Worm (Caenorhabditis elegans) whole organism, young adult: ENCODE results near the gene Y50E8A.22.
A peak's percentile ranks its signal among the peaks of the same experiment; 100 is the strongest.

Experiments used
- B0019.2 ChIP-seq: fragments of 200-800 bp; sonication (Bioruptor generic); conservative IDR thresholded peaks from 2 replicates; pipeline ENCODE4 v1.3.6; 2022; ENCODE audit warnings: missing genetic modification reagents, missing genetic modification characterization, missing compliant biosample characterization
- B0035.1 ChIP-seq: sonication (generic microtip); optimal IDR thresholded peaks from 2 replicates; lab custom pipeline; 2016; ENCODE audit warnings: missing genetic modification characterization, mild to moderate bottlenecking, missing compliant biosample characterization, missing genotype, missing genetic modification reagents
- F22D6.2 ChIP-seq: sonication (generic microtip); optimal IDR thresholded peaks from 2 replicates; lab custom pipeline; 2016; ENCODE audit warnings: mild to moderate bottlenecking, missing genetic modification characterization, missing compliant biosample characterization
- F33H1.4 ChIP-seq: fragments of 200-800 bp; sonication (Bioruptor generic); IDR thresholded peaks from 2 replicates; pipeline ENCODE4 v1.3.6; 2022; ENCODE audit warnings: missing genetic modification reagents, missing genetic modification characterization, missing compliant biosample characterization
- F37B4.10 ChIP-seq: fragments of 200-800 bp; sonication (Bioruptor generic); IDR thresholded peaks from 2 replicates; pipeline ENCODE4 v1.3.6; 2022; ENCODE audit warnings: missing genetic modification characterization, missing compliant biosample characterization
- F55B11.4 ChIP-seq: sonication (generic microtip); optimal IDR thresholded peaks from 2 replicates; lab custom pipeline; 2016; ENCODE audit warnings: missing compliant biosample characterization, missing genetic modification characterization, borderline replicate concordance; ENCODE audit not compliant: insufficient read depth
- K12H6.12 ChIP-seq: fragments of 200-800 bp; sonication (Bioruptor generic); optimal IDR thresholded peaks from 2 replicates; lab custom pipeline; 2018; ENCODE audit warnings: mild to moderate bottlenecking, missing genetic modification characterization, missing compliant biosample characterization
- T07F8.4 ChIP-seq: sonication (generic microtip); optimal IDR thresholded peaks from 2 replicates; lab custom pipeline; 2016; ENCODE audit warnings: mild to moderate bottlenecking, missing genetic modification characterization, moderate library complexity, missing compliant biosample characterization
- T26A5.8 ChIP-seq: sonication (generic microtip); optimal IDR thresholded peaks from 2 replicates; lab custom pipeline; 2016; ENCODE audit warnings: missing genetic modification characterization, missing compliant biosample characterization
- ZK185.1 ChIP-seq: sonication (generic microtip); optimal IDR thresholded peaks from 2 replicates; lab custom pipeline; 2016; ENCODE audit warnings: mild to moderate bottlenecking, missing genetic modification characterization, missing compliant biosample characterization; ENCODE audit not compliant: poor library complexity, severe bottlenecking
- ama-1 ChIP-seq, 3 experiments: fragments of 150-350 bp in 1 of 3; sonication (generic microtip) in 2 of 3; optimal IDR thresholded peaks; 2 replicates each; lab custom pipeline; 2014 to 2018; ENCODE audit warnings: missing biosample characterization in 2 of 3, missing genetic modification characterization in 2 of 3, missing genetic modification reagents in 2 of 3
- atf-7 ChIP-seq: sonication (generic microtip); optimal IDR thresholded peaks from 2 replicates; lab custom pipeline; 2017; ENCODE audit warnings: mild to moderate bottlenecking, missing genetic modification characterization, missing compliant biosample characterization
- attf-3 ChIP-seq: fragments of 200-800 bp; sonication (Bioruptor generic); conservative IDR thresholded peaks from 2 replicates; pipeline ENCODE4 v1.3.6; 2022; ENCODE audit warnings: missing genetic modification reagents, missing genetic modification characterization, missing compliant biosample characterization
- bed-2 ChIP-seq: fragments of 200-800 bp; sonication (Bioruptor generic); IDR thresholded peaks from 2 replicates; pipeline ENCODE4 v1.3.6; 2022; ENCODE audit warnings: missing genetic modification reagents, missing genetic modification characterization, missing compliant biosample characterization
- cebp-2 ChIP-seq: fragments of 200-800 bp; sonication (Bioruptor generic); IDR thresholded peaks from 2 replicates; pipeline ENCODE4 v1.3.6; 2022; ENCODE audit warnings: missing genetic modification characterization, missing compliant biosample characterization
- die-1 ChIP-seq: sonication (generic microtip); optimal IDR thresholded peaks from 2 replicates; lab custom pipeline; 2016; ENCODE audit warnings: missing genotype, mild to moderate bottlenecking, missing genetic modification characterization, missing compliant biosample characterization
- him-1 ChIP-seq: sonication (generic microtip); optimal IDR thresholded peaks from 2 replicates; lab custom pipeline; 2016; ENCODE audit warnings: missing genotype, missing genetic modification reagents, missing genetic modification characterization, missing compliant biosample characterization
- hmg-1.2 ChIP-seq: fragments of 200-800 bp; sonication (Bioruptor generic); IDR thresholded peaks from 2 replicates; pipeline ENCODE4 v1.3.6; 2022; ENCODE audit warnings: missing genetic modification reagents, missing genetic modification characterization, missing compliant biosample characterization
- hsf-1 ChIP-seq: fragments of 200-800 bp; sonication (Bioruptor generic); IDR thresholded peaks from 2 replicates; pipeline ENCODE4 v1.3.6; 2022; ENCODE audit warnings: missing genetic modification reagents, missing genetic modification characterization, missing compliant biosample characterization
- lag-1 ChIP-seq: fragments of 200-800 bp; sonication (Bioruptor generic); IDR thresholded peaks from 2 replicates; pipeline ENCODE4 v1.3.6; 2022; ENCODE audit warnings: missing genetic modification reagents, missing genetic modification characterization, missing compliant biosample characterization
- madf-10 ChIP-seq: sonication (generic microtip); optimal IDR thresholded peaks from 2 replicates; lab custom pipeline; 2016; ENCODE audit warnings: mild to moderate bottlenecking, missing genetic modification characterization, missing compliant biosample characterization
- madf-8 ChIP-seq: fragments of 200-800 bp; sonication (Bioruptor generic); conservative IDR thresholded peaks from 2 replicates; pipeline ENCODE4 v1.3.6; 2022; ENCODE audit warnings: missing genetic modification reagents, missing genetic modification characterization, missing compliant biosample characterization
- mel-28 ChIP-seq: sonication (generic microtip); optimal IDR thresholded peaks from 2 replicates; lab custom pipeline; 2016; ENCODE audit warnings: borderline replicate concordance, mild to moderate bottlenecking, missing genetic modification characterization, missing compliant biosample characterization
- nfya-2 ChIP-seq: fragments of 200-800 bp; sonication (Bioruptor generic); IDR thresholded peaks from 2 replicates; pipeline ENCODE4 v1.3.6; 2022; ENCODE audit warnings: missing genetic modification reagents, missing genetic modification characterization, missing compliant biosample characterization
- nhr-179 ChIP-seq: sonication (generic microtip); optimal IDR thresholded peaks from 2 replicates; lab custom pipeline; 2016; ENCODE audit warnings: mild to moderate bottlenecking, missing genetic modification characterization, missing compliant biosample characterization
- nhr-27 ChIP-seq: fragments of 200-800 bp; sonication (Bioruptor generic); optimal IDR thresholded peaks from 2 replicates; lab custom pipeline; 2018; ENCODE audit warnings: mild to moderate bottlenecking, missing genetic modification characterization, moderate library complexity, missing compliant biosample characterization
- rcor-1 ChIP-seq: fragments of 200-800 bp; sonication (Bioruptor generic); IDR thresholded peaks from 2 replicates; pipeline ENCODE4 v1.3.6; 2022; ENCODE audit warnings: missing genetic modification reagents, missing genetic modification characterization, missing compliant biosample characterization
- rpc-1 ChIP-seq, 2 experiments: fragments of 150-350 bp in 1 of 2; sonication (generic microtip) in 1 of 2; optimal IDR thresholded peaks; 2 replicates each; lab custom pipeline; 2014 to 2018; ENCODE audit warnings: missing biosample characterization in 1 of 2, missing genetic modification characterization in 1 of 2, missing genetic modification reagents in 1 of 2, missing genotype in 1 of 2
- sdz-38 ChIP-seq: sonication (generic microtip); optimal IDR thresholded peaks from 2 replicates; lab custom pipeline; 2016; ENCODE audit warnings: missing genotype, missing genetic modification characterization, missing compliant biosample characterization
- snpc-1.1 ChIP-seq: sonication (generic microtip); optimal IDR thresholded peaks from 2 replicates; lab custom pipeline; 2017; ENCODE audit warnings: missing genetic modification characterization, mild to moderate bottlenecking, missing compliant biosample characterization, antibody characterized with exemption, moderate library complexity, missing genotype, missing genetic modification reagents; ENCODE audit not compliant: insufficient read depth
- snpc-1.3 ChIP-seq: sonication (generic microtip); optimal IDR thresholded peaks from 2 replicates; lab custom pipeline; 2017; ENCODE audit warnings: missing genetic modification characterization, mild to moderate bottlenecking, missing compliant biosample characterization, antibody characterized with exemption, moderate library complexity, missing genotype, missing genetic modification reagents; ENCODE audit not compliant: insufficient read depth
- snpc-4 ChIP-seq, 5 experiments: fragments of 150-350 bp in 1 of 5; sonication (generic microtip) in 4 of 5; optimal IDR thresholded peaks; 2 replicates each; lab custom pipeline; 2014 to 2018; ENCODE audit warnings: missing genetic modification characterization in 5 of 5, missing biosample characterization in 3 of 5, antibody characterized with exemption in 2 of 5, mild to moderate bottlenecking in 2 of 5, missing compliant biosample characterization in 2 of 5, missing genotype in 2 of 5, moderate library complexity in 2 of 5, missing genetic modification reagents in 1 of 5
- somi-1 ChIP-seq: fragments of 200-800 bp; sonication (Bioruptor generic); optimal IDR thresholded peaks from 2 replicates; lab custom pipeline; 2018; ENCODE audit warnings: mild to moderate bottlenecking, missing genetic modification characterization, missing compliant biosample characterization
- tbp1 ChIP-seq: fragments of 200-800 bp; sonication (Bioruptor generic); optimal IDR thresholded peaks from 2 replicates; lab custom pipeline; 2018; ENCODE audit warnings: mild to moderate bottlenecking, missing genetic modification characterization, missing compliant biosample characterization
- tbx-9 ChIP-seq: sonication (generic microtip); optimal IDR thresholded peaks from 2 replicates; lab custom pipeline; 2016; ENCODE audit warnings: borderline replicate concordance, missing genetic modification characterization, inconsistent platforms, missing compliant biosample characterization
- unc-62 ChIP-seq: fragments of 150-350 bp; optimal IDR thresholded peaks from 2 replicates; lab custom pipeline; 2014; ENCODE audit warnings: missing biosample characterization, missing genetic modification reagents, missing genetic modification characterization
- xnd-1 ChIP-seq: sonication (generic microtip); optimal IDR thresholded peaks from 2 replicates; lab custom pipeline; 2016; ENCODE audit warnings: missing genotype, missing genetic modification reagents, missing genetic modification characterization, missing compliant biosample characterization
- zim-3 ChIP-seq: sonication (generic microtip); optimal IDR thresholded peaks from 2 replicates; lab custom pipeline; 2017; ENCODE audit warnings: mild to moderate bottlenecking, missing genetic modification characterization, moderate library complexity, missing compliant biosample characterization

Gene Y50E8A.22

DNA sequence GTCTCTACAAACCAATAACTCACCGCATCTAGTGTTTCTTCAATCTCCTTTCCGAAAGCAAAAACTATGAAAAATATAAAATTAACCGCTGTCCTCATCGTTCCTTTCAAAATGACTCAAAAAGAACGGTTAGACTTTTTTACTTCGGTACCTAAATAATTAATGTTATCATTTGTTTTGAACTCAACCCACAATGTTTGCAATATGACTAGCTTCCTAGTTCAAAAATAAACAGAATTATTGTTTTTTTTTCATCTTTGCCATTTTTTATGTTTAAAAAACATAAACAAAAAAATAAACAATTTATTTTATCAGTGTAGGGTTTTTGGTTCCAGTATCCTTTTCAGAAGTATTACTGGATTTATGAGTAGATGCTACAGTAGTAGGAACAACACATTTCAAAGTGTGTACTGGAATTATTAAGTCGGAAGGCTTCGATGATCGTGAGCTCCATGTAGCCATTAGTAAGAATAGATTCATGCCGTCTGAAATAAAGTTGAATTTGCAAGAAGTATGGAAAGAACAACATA is at the start of gene Y50E8A.22, which contains the start of gene lipl-8:
Gene Y50E8A.22 (minus strand): TSS at position 480 of the 530 bp plus-strand sequence.
Gene lipl-8 (minus strand): TSS at position 101 of the 530 bp plus-strand sequence.
- no peak for TF ChIP-seq snpc-1.3 (tag; lab: Kevin White, UChicago)
- TF ChIP-seq zim-3 (tag; lab: Kevin White, UChicago), result no peak
- TF ChIP-seq sdz-38 (tag; lab: Kevin White, UChicago), result no peak
- TF ChIP-seq snpc-4 (GFP tag; optimal IDR thresholded peaks at IDR 0.05; lab: Kevin White, UChicago), result no peak
- TF ChIP-seq snpc-4 (tag; optimal IDR thresholded peaks at IDR 0.05; lab: Kevin White, UChicago), result no peak
- no peak for TF ChIP-seq F55B11.4 (tag; lab: Kevin White, UChicago)
- TF ChIP-seq madf-10 (tag; lab: Kevin White, UChicago), result no peak
- no peak for TF ChIP-seq cebp-2 (GFP tag; lab: Robert Waterston, UW)
- TF ChIP-seq F22D6.2, result no peak
- no peak for TF ChIP-seq snpc-1.1 (tag; lab: Kevin White, UChicago)
- TF ChIP-seq unc-62, result no peak
- no peak for TF ChIP-seq lag-1 (GFP tag; lab: Robert Waterston, UW)
- no peak for TF ChIP-seq atf-7 (tag; lab: Kevin White, UChicago)
- TF ChIP-seq madf-8 (GFP tag; lab: Robert Waterston, UW), result no peak
- no peak for TF ChIP-seq T07F8.4 (tag; lab: Kevin White, UChicago)
- TF ChIP-seq xnd-1 (tag; lab: Kevin White, UChicago), result no peak

DNA sequence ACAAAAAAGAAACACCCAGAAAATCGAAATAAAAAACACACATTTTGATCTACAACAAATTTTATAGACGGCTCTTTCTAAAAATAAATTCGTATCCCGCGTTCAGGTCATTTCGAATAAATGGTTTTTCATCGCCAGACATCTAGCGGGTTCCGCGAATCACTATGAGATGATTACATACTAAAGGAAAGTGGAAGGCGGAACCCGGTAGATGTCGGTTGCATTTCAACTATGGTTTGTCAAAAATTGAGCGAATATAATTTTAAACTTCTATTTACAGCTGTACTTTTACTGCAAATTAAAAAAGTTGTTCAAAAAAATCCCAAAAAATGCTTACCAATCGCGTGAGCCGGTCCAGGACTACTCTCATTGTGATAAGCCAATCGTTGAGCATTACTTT is 49.0 kb upstream of the Y50E8A.22 start:
- TF ChIP-seq nhr-179 (tag; lab: Kevin White, UChicago) (no peak), nfya-2 (no peak), F33H1.4 (GFP tag; lab: Robert Waterston, UW) (no peak), bed-2 (no peak), somi-1 (GFP tag; lab: Kevin White, UChicago) (no peak), hmg-1.2 (GFP tag; lab: Robert Waterston, UW) (0 out of 2 replicates have a peak, but pooled peaks have one; percentile 9), F37B4.10 (GFP tag; lab: Robert Waterston, UW) (no peak), snpc-1.1 (tag; lab: Kevin White, UChicago) (peak; percentile 5), snpc-4 (GFP tag; optimal IDR thresholded peaks at IDR 0.05; lab: Kevin White, UChicago) (no peak), snpc-4 (tag; optimal IDR thresholded peaks at IDR 0.05; lab: Kevin White, UChicago) (peak in 2 of 4 experiments; percentile 67 to 76), rpc-1 (optimal IDR thresholded peaks at IDR 0.05; lab: Kevin White, UChicago) (no peak), rpc-1 (tag; optimal IDR thresholded peaks at IDR 0.05; lab: Kevin White, UChicago) (no peak)
- TF ChIP-seq, all 124 proteins: peak for 3

ce11 chrV:14793043-14793442 is 44.2 kb upstream of the Y50E8A.22 start:
- TF ChIP-seq ZK185.1 (tag; lab: Kevin White, UChicago) (no peak), cebp-2 (GFP tag; lab: Robert Waterston, UW) (no peak), atf-7 (tag; lab: Kevin White, UChicago) (no peak), T26A5.8 (tag; lab: Kevin White, UChicago) (no peak), zim-3 (tag; lab: Kevin White, UChicago) (no peak), attf-3 (GFP tag; lab: Robert Waterston, UW) (no peak), tbx-9 (tag; lab: Kevin White, UChicago) (no peak), die-1 (tag; lab: Kevin White, UChicago) (no peak), ama-1 (optimal IDR thresholded peaks at IDR 0.05; lab: Kevin White, UChicago) (no peak), ama-1 (GFP tag; optimal IDR thresholded peaks at IDR 0.05; lab: Kevin White, UChicago) (no peak), mel-28 (tag; lab: Kevin White, UChicago) (no peak), B0035.1 (tag; lab: Kevin White, UChicago) (no peak), tbp1 (GFP tag; lab: Kevin White, UChicago) (no peak), B0019.2 (GFP tag; lab: Robert Waterston, UW) (no peak), him-1 (tag; lab: Kevin White, UChicago) (no peak), hsf-1 (GFP tag; lab: Robert Waterston, UW) (no peak), rcor-1 (GFP tag; lab: Robert Waterston, UW) (no peak), F22D6.2 (no peak), nhr-27 (tag; lab: Kevin White, UChicago) (no peak), K12H6.12 (tag; lab: Kevin White, UChicago) (no peak)
